Worm (Caenorhabditis elegans) whole organism, L2 larva: ENCODE data around the gene Y50D4A.6.

Source experiments
- C34F6.9 ChIP-seq: fragments of 150-350 bp; optimal IDR thresholded peaks from 2 replicates; lab custom pipeline; 2014; ENCODE audit warnings: missing biosample characterization, missing genetic modification characterization
- F13H6.1 ChIP-seq: sonication (generic microtip); optimal IDR thresholded peaks from 2 replicates; lab custom pipeline; 2016; ENCODE audit warnings: missing genetic modification characterization, missing compliant biosample characterization
- Y55F3AM.14 ChIP-seq: fragments of 200-800 bp; sonication (Bioruptor generic); optimal IDR thresholded peaks from 2 replicates; lab custom pipeline; 2018; ENCODE audit warnings: mild to moderate bottlenecking, missing genetic modification characterization, missing compliant biosample characterization
- ZK546.5 ChIP-seq: sonication (generic microtip); optimal IDR thresholded peaks from 2 replicates; lab custom pipeline; 2017; ENCODE audit warnings: missing biosample characterization, missing genetic modification characterization
- alr-1 ChIP-seq: fragments of 150-350 bp; optimal IDR thresholded peaks from 2 replicates; lab custom pipeline; 2014; ENCODE audit warnings: missing biosample characterization, missing genetic modification characterization
- blmp-1 ChIP-seq: sonication (generic microtip); optimal IDR thresholded peaks from 2 replicates; lab custom pipeline; 2017; ENCODE audit warnings: missing genetic modification characterization, mild to moderate bottlenecking, missing compliant biosample characterization, antibody characterized with exemption, moderate library complexity; ENCODE audit not compliant: insufficient read depth
- ceh-16 ChIP-seq: fragments of 150-350 bp; optimal IDR thresholded peaks from 2 replicates; lab custom pipeline; 2014; ENCODE audit warnings: missing biosample characterization, missing genetic modification characterization
- ceh-82 ChIP-seq: fragments of 150-350 bp; optimal IDR thresholded peaks from 2 replicates; lab custom pipeline; 2014; ENCODE audit warnings: missing biosample characterization, missing genetic modification characterization
- crh-2 ChIP-seq: sonication (generic microtip); optimal IDR thresholded peaks from 2 replicates; lab custom pipeline; 2017; ENCODE audit warnings: missing biosample characterization, missing genetic modification characterization
- egl-27 ChIP-seq: sonication (generic microtip); optimal IDR thresholded peaks from 3 replicates; lab custom pipeline; 2017; ENCODE audit warnings: missing biosample characterization, missing genetic modification reagents, missing genetic modification characterization
- elt-3 ChIP-seq: sonication (generic microtip); optimal IDR thresholded peaks from 2 replicates; lab custom pipeline; 2017; ENCODE audit warnings: missing biosample characterization, missing genetic modification characterization
- fos-1 ChIP-seq: fragments of 150-350 bp; optimal IDR thresholded peaks from 2 replicates; lab custom pipeline; 2014; ENCODE audit warnings: missing biosample characterization, missing genetic modification characterization
- gmeb-1 ChIP-seq: fragments of 150-350 bp; optimal IDR thresholded peaks from 2 replicates; lab custom pipeline; 2014; ENCODE audit warnings: missing biosample characterization, missing genetic modification characterization
- lin-13 ChIP-seq: fragments of 150-350 bp; optimal IDR thresholded peaks from 2 replicates; lab custom pipeline; 2014; ENCODE audit warnings: missing biosample characterization, missing genetic modification reagents, missing genetic modification characterization
- lin-39 ChIP-seq: fragments of 150-350 bp; optimal IDR thresholded peaks from 2 replicates; lab custom pipeline; 2014; ENCODE audit warnings: missing biosample characterization, missing genetic modification reagents, missing genetic modification characterization
- lsy-2 ChIP-seq, 2 experiments: fragments of 150-350 bp in 1 of 2; sonication (generic microtip) in 1 of 2; optimal IDR thresholded peaks; 2 replicates each; lab custom pipeline; 2014 to 2017; ENCODE audit warnings: missing biosample characterization in 2 of 2, missing genetic modification characterization in 2 of 2
- mab-5 ChIP-seq: fragments of 150-350 bp; optimal IDR thresholded peaks from 2 replicates; lab custom pipeline; 2014; ENCODE audit warnings: missing biosample characterization, missing genetic modification characterization
- nhr-10 ChIP-seq: sonication (generic microtip); optimal IDR thresholded peaks from 2 replicates; lab custom pipeline; 2017; ENCODE audit warnings: missing biosample characterization, missing genetic modification characterization
- nhr-129 ChIP-seq: fragments of 150-350 bp; optimal IDR thresholded peaks from 2 replicates; lab custom pipeline; 2014; ENCODE audit warnings: missing biosample characterization, missing genetic modification characterization
- nhr-21 ChIP-seq: fragments of 150-350 bp; optimal IDR thresholded peaks from 2 replicates; lab custom pipeline; 2014; ENCODE audit warnings: missing biosample characterization, missing genetic modification characterization
- nhr-237 ChIP-seq: fragments of 150-350 bp; optimal IDR thresholded peaks from 2 replicates; lab custom pipeline; 2014; ENCODE audit warnings: missing biosample characterization, missing genetic modification characterization
- peb-1 ChIP-seq: fragments of 150-350 bp; optimal IDR thresholded peaks from 2 replicates; lab custom pipeline; 2014; ENCODE audit warnings: missing biosample characterization, missing genetic modification characterization
- skn-1 ChIP-seq: sonication (generic microtip); optimal IDR thresholded peaks from 2 replicates; lab custom pipeline; 2017; ENCODE audit warnings: missing biosample characterization, missing genetic modification characterization
- sma-9 ChIP-seq, 2 experiments: fragments of 150-350 bp in 1 of 2; sonication (generic microtip) in 1 of 2; optimal IDR thresholded peaks; 2 replicates each; lab custom pipeline; 2014 to 2016; ENCODE audit warnings: missing genetic modification characterization in 2 of 2, mild to moderate bottlenecking in 1 of 2, missing biosample characterization in 1 of 2, missing compliant biosample characterization in 1 of 2, missing genetic modification reagents in 1 of 2, moderate library complexity in 1 of 2
- unc-39 ChIP-seq: fragments of 150-350 bp; optimal IDR thresholded peaks from 2 replicates; lab custom pipeline; 2014; ENCODE audit warnings: missing biosample characterization, missing genetic modification characterization
- unc-55 ChIP-seq: fragments of 150-350 bp; sonication (generic microtip); optimal IDR thresholded peaks from 3 replicates; lab custom pipeline; 2014; ENCODE audit warnings: missing biosample characterization, missing genetic modification reagents, missing genetic modification characterization
- unc-62 ChIP-seq: fragments of 150-350 bp; optimal IDR thresholded peaks from 2 replicates; lab custom pipeline; 2014; ENCODE audit warnings: missing biosample characterization, missing genetic modification reagents, missing genetic modification characterization
- ztf-1 ChIP-seq: fragments of 200-800 bp; sonication (Bioruptor generic); conservative IDR thresholded peaks from 2 replicates; pipeline ENCODE4 v1.3.6; 2022; ENCODE audit warnings: missing genetic modification characterization, missing compliant biosample characterization
- ztf-11 ChIP-seq: sonication (generic microtip); optimal IDR thresholded peaks from 2 replicates; lab custom pipeline; 2017; ENCODE audit warnings: missing biosample characterization, missing genetic modification characterization
- ztf-4 ChIP-seq: fragments of 150-350 bp; optimal IDR thresholded peaks from 2 replicates; lab custom pipeline; 2014; ENCODE audit warnings: missing biosample characterization, missing genetic modification characterization

Y50D4A.6 gene

ce11 chrV:1179279-1179678 lies 19.8 kb downstream of the Y50D4A.6 start, which contains the start of gene F25A2.1:
F25A2.1 (plus strand) TSS chrV:1179579.
- TF ChIP-seq ceh-16 (tag; lab: Kevin White, UChicago) (no peak), fos-1 (tag; lab: Kevin White, UChicago) (peak; percentile 19), ztf-4 (tag; lab: Kevin White, UChicago) (no peak), crh-2 (tag; lab: Kevin White, UChicago) (no peak)

- no peak for TF ChIP-seq blmp-1
- peak; percentile 60 for TF ChIP-seq sma-9 (GFP tag; optimal IDR thresholded peaks at IDR 0.05; lab: Kevin White, UChicago)
- TF ChIP-seq sma-9 (tag; optimal IDR thresholded peaks at IDR 0.05; lab: Kevin White, UChicago): no peak
- peak; percentile 57 for TF ChIP-seq crh-2 (tag; lab: Kevin White, UChicago)
- TF ChIP-seq egl-27 (tag; lab: Kevin White, UChicago): no peak
- no peak for TF ChIP-seq F13H6.1
- TF ChIP-seq fos-1 (tag; lab: Kevin White, UChicago): peak; percentile 92
- TF ChIP-seq unc-55 (GFP tag; lab: Kevin White, UChicago): no peak
Observed at ce11 chrV:1176277-1176839, 22.7 kb downstream of the Y50D4A.6 start, which contains the start of gene T21H3.1. T21H3.1 (plus strand) TSS chrV:1176724.

DNA sequence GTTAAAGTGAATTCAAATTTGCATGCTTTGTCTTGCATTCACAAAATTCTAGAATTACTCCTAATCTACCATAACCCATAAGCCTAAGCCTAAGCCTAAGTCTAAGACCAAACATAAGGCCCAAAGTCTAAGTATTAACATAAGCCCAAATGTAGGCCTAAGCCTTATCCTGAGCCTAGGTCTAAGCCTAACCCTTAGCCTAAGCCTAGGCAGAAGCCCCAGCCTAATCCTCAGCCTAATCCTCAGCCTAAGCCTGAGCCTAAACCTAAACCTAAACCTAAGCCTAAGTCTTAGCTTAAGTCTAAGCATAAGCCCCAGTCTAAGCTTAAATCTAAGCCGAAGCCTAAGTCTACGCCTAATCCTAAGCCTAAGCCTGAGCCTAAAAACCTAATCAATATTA lies 28.5 kb downstream of the Y50D4A.6 start:
- TF ChIP-seq F13H6.1: no peak
- TF ChIP-seq, all 48 proteins: peak for 0

- no peak for TF ChIP-seq ztf-11 (tag; lab: Kevin White, UChicago)
- TF ChIP-seq nhr-237 (tag; lab: Kevin White, UChicago): no peak
- no peak for TF ChIP-seq lin-13
- TF ChIP-seq crh-2 (tag; lab: Kevin White, UChicago): no peak
- no peak for TF ChIP-seq elt-3
- no peak for TF ChIP-seq F13H6.1
- TF ChIP-seq sma-9 (GFP tag; optimal IDR thresholded peaks at IDR 0.05; lab: Kevin White, UChicago): no peak
- no peak for TF ChIP-seq sma-9 (tag; optimal IDR thresholded peaks at IDR 0.05; lab: Kevin White, UChicago)
- TF ChIP-seq ceh-82 (tag; lab: Kevin White, UChicago): no peak
- TF ChIP-seq lin-39: no peak
- no peak for TF ChIP-seq lsy-2 (tag; optimal IDR thresholded peaks at IDR 0.05; lab: Kevin White, UChicago)
- no peak for TF ChIP-seq ztf-1 (GFP tag; lab: Robert Waterston, UW)
- TF ChIP-seq mab-5 (tag; lab: Kevin White, UChicago): no peak
- no peak for TF ChIP-seq nhr-129 (tag; lab: Kevin White, UChicago)
- TF ChIP-seq skn-1 (tag; lab: Kevin White, UChicago): no peak
- no peak for TF ChIP-seq ZK546.5
- no peak for TF ChIP-seq peb-1 (tag; lab: Kevin White, UChicago)
- no peak for TF ChIP-seq nhr-21 (tag; lab: Kevin White, UChicago)
- TF ChIP-seq alr-1: no peak
Observed at ce11 chrV:1165090-1165761, 33.8 kb downstream of the Y50D4A.6 start, which contains the start of gene ptr-16. ptr-16 (plus strand) TSS chrV:1165711.

- TF ChIP-seq unc-62 (GFP tag; lab: Kevin White, UChicago): no peak
- no peak for TF ChIP-seq crh-2 (tag; lab: Kevin White, UChicago)
- no peak for TF ChIP-seq nhr-10
- TF ChIP-seq lin-39: no peak
- no peak for TF ChIP-seq egl-27 (tag; lab: Kevin White, UChicago)
- no peak for TF ChIP-seq ztf-1 (GFP tag; lab: Robert Waterston, UW)
- no peak for TF ChIP-seq Y55F3AM.14 (GFP tag; lab: Kevin White, UChicago)
- no peak for TF ChIP-seq F13H6.1
- no peak for TF ChIP-seq ztf-4 (tag; lab: Kevin White, UChicago)
- no peak for TF ChIP-seq C34F6.9 (tag; lab: Kevin White, UChicago)
- no peak for TF ChIP-seq gmeb-1 (tag; lab: Kevin White, UChicago)
- no peak for TF ChIP-seq lsy-2 (tag; optimal IDR thresholded peaks at IDR 0.05; lab: Kevin White, UChicago)
- TF ChIP-seq nhr-237 (tag; lab: Kevin White, UChicago): no peak
- no peak for TF ChIP-seq unc-39 (tag; lab: Kevin White, UChicago)
Observed at ce11 chrV:1164196-1164691, 34.8 kb downstream of the Y50D4A.6 start, which contains the start of gene T21H3.5. T21H3.5 (minus strand) TSS chrV:1164293.
